Worm (Caenorhabditis elegans) whole organism, L1 larva: Measurements from ENCODE around the gene oac-54.

Experiments used
- C04F5.9 ChIP-seq: sonication (generic microtip); optimal IDR thresholded peaks from 2 replicates; lab custom pipeline; 2016; ENCODE audit warnings: missing genetic modification characterization, missing compliant biosample characterization
- C34B4.2 ChIP-seq: sonication (generic microtip); optimal IDR thresholded peaks from 2 replicates; lab custom pipeline; 2017; ENCODE audit warnings: mild to moderate bottlenecking, missing genetic modification characterization, missing compliant biosample characterization
- F16B12.6 ChIP-seq: fragments of 150-350 bp; optimal IDR thresholded peaks from 2 replicates; lab custom pipeline; 2014; ENCODE audit warnings: missing biosample characterization, missing genetic modification characterization
- aha-1 ChIP-seq: fragments of 150-350 bp; optimal IDR thresholded peaks from 2 replicates; lab custom pipeline; 2014; ENCODE audit warnings: missing biosample characterization, missing genetic modification characterization
- alr-1 ChIP-seq: fragments of 200-800 bp; sonication (Bioruptor generic); optimal IDR thresholded peaks from 2 replicates; lab custom pipeline; 2018; ENCODE audit warnings: borderline replicate concordance, mild to moderate bottlenecking, missing genetic modification characterization, missing compliant biosample characterization
- blmp-1 ChIP-seq: fragments of 150-350 bp; optimal IDR thresholded peaks from 2 replicates; lab custom pipeline; 2014; ENCODE audit warnings: missing biosample characterization, missing genetic modification characterization
- ceh-63 ChIP-seq: fragments of 200-800 bp; sonication (Bioruptor generic); optimal IDR thresholded peaks from 2 replicates; lab custom pipeline; 2018; ENCODE audit warnings: mild to moderate bottlenecking, missing genetic modification characterization, missing compliant biosample characterization
- ceh-82 ChIP-seq, 3 experiments: fragments of 150-350 bp in 1 of 3; sonication (generic microtip) in 2 of 3; optimal IDR thresholded peaks; 2 replicates each; lab custom pipeline; 2014 to 2017; ENCODE audit warnings: missing biosample characterization in 3 of 3, missing genetic modification characterization in 3 of 3
- ceh-90 ChIP-seq: sonication (generic microtip); optimal IDR thresholded peaks from 2 replicates; lab custom pipeline; 2016; ENCODE audit warnings: missing genetic modification characterization, missing compliant biosample characterization
- dpl-1 ChIP-seq, 3 experiments: fragments of 150-350 bp in 2 of 3; sonication (generic microtip) in 1 of 3; optimal IDR thresholded peaks; 2 replicates each; lab custom pipeline; 2014 to 2017; ENCODE audit warnings: missing biosample characterization in 3 of 3, missing genetic modification characterization in 3 of 3, missing genetic modification reagents in 3 of 3
- efl-1 ChIP-seq, 4 experiments: fragments of 150-350 bp; optimal IDR thresholded peaks in 3 of 4; peaks in 1 of 4; 1 replicate in 1 of 4; 2 replicates in 3 of 4; lab custom pipeline; 2014; ENCODE audit warnings: missing biosample characterization in 2 of 4, missing genetic modification characterization in 2 of 4, missing genetic modification reagents in 2 of 4
- egl-13 ChIP-seq: sonication (generic microtip); optimal IDR thresholded peaks from 2 replicates; lab custom pipeline; 2016; ENCODE audit warnings: missing genotype, missing genetic modification reagents, missing genetic modification characterization, missing compliant biosample characterization
- elt-3 ChIP-seq, 6 experiments: fragments of 150-350 bp in 1 of 6; sonication (generic microtip); optimal IDR thresholded peaks; 2 replicates each; lab custom pipeline; 2017 to 2018; ENCODE audit warnings: missing biosample characterization in 6 of 6, missing genetic modification characterization in 6 of 6, inconsistent platforms in 1 of 6
- fkh-10 ChIP-seq: sonication (generic microtip); optimal IDR thresholded peaks from 2 replicates; lab custom pipeline; 2017; ENCODE audit warnings: missing biosample characterization, missing genetic modification reagents, missing genetic modification characterization
- fkh-4 ChIP-seq: sonication (generic microtip); optimal IDR thresholded peaks from 2 replicates; lab custom pipeline; 2016; ENCODE audit warnings: missing compliant biosample characterization, missing genetic modification characterization, borderline replicate concordance
- fkh-8 ChIP-seq: sonication (generic microtip); optimal IDR thresholded peaks from 2 replicates; lab custom pipeline; 2016; ENCODE audit warnings: mild to moderate bottlenecking, missing genetic modification characterization, missing compliant biosample characterization
- fos-1 ChIP-seq: fragments of 150-350 bp; optimal IDR thresholded peaks from 2 replicates; lab custom pipeline; 2014; ENCODE audit warnings: missing biosample characterization, missing genetic modification characterization
- hlh-17 ChIP-seq: fragments of 200-800 bp; sonication (Bioruptor generic); optimal IDR thresholded peaks from 2 replicates; lab custom pipeline; 2018; ENCODE audit warnings: missing genetic modification characterization, mild to moderate bottlenecking, missing compliant biosample characterization, moderate library complexity, borderline replicate concordance
- hlh-4 ChIP-seq: sonication (generic microtip); optimal IDR thresholded peaks from 2 replicates; lab custom pipeline; 2016; ENCODE audit warnings: mild to moderate bottlenecking, missing genetic modification characterization, missing compliant biosample characterization
- jun-1 ChIP-seq: fragments of 150-350 bp; optimal IDR thresholded peaks from 2 replicates; lab custom pipeline; 2014; ENCODE audit warnings: missing biosample characterization, missing genetic modification reagents, missing genetic modification characterization
- lin-14 ChIP-seq: fragments of 200-800 bp; sonication (Bioruptor generic); optimal IDR thresholded peaks from 2 replicates; lab custom pipeline; 2018; ENCODE audit warnings: mild to moderate bottlenecking, missing genetic modification characterization, moderate library complexity, missing compliant biosample characterization
- lin-15B ChIP-seq: fragments of 150-350 bp; sonication (generic microtip); optimal IDR thresholded peaks from 3 replicates; lab custom pipeline; 2014; ENCODE audit warnings: missing biosample characterization, missing genetic modification characterization
- lin-35 ChIP-seq, 2 experiments: fragments of 150-350 bp; optimal IDR thresholded peaks; 2 replicates each; lab custom pipeline; 2014; ENCODE audit warnings: missing biosample characterization in 2 of 2, missing genetic modification characterization in 2 of 2, missing genetic modification reagents in 2 of 2
- lsy-2 ChIP-seq, 2 experiments: fragments of 150-350 bp; optimal IDR thresholded peaks; 2 replicates each; lab custom pipeline; 2014; ENCODE audit warnings: missing biosample characterization in 2 of 2, missing genetic modification characterization in 2 of 2
- mab-9 ChIP-seq: fragments of 200-800 bp; sonication (Bioruptor generic); IDR thresholded peaks from 2 replicates; pipeline ENCODE4 v1.3.6; 2022; ENCODE audit warnings: missing genetic modification reagents, missing genetic modification characterization, missing compliant biosample characterization
- mep-1 ChIP-seq: fragments of 150-350 bp; optimal IDR thresholded peaks from 2 replicates; lab custom pipeline; 2014; ENCODE audit warnings: missing biosample characterization, missing genetic modification characterization
- nhr-11 ChIP-seq: fragments of 150-350 bp; optimal IDR thresholded peaks from 2 replicates; lab custom pipeline; 2014; ENCODE audit warnings: missing biosample characterization, missing genetic modification characterization
- nhr-12 ChIP-seq: sonication (generic microtip); optimal IDR thresholded peaks from 2 replicates; lab custom pipeline; 2017; ENCODE audit warnings: missing biosample characterization, missing genetic modification characterization
- nhr-20 ChIP-seq: sonication (generic microtip); optimal IDR thresholded peaks from 2 replicates; lab custom pipeline; 2016; ENCODE audit warnings: mild to moderate bottlenecking, missing genetic modification characterization, missing compliant biosample characterization
- nhr-237 ChIP-seq: fragments of 150-350 bp; optimal IDR thresholded peaks from 2 replicates; lab custom pipeline; 2014; ENCODE audit warnings: missing biosample characterization, missing genetic modification characterization
- nhr-28 ChIP-seq: fragments of 150-350 bp; optimal IDR thresholded peaks from 2 replicates; lab custom pipeline; 2014; ENCODE audit warnings: missing biosample characterization, missing genetic modification characterization
- nhr-47 ChIP-seq: sonication (generic microtip); optimal IDR thresholded peaks from 2 replicates; lab custom pipeline; 2016; ENCODE audit warnings: mild to moderate bottlenecking, missing genetic modification characterization, moderate library complexity, missing compliant biosample characterization
- nhr-71 ChIP-seq: sonication (generic microtip); optimal IDR thresholded peaks from 2 replicates; lab custom pipeline; 2016; ENCODE audit warnings: mild to moderate bottlenecking, missing genetic modification characterization, moderate library complexity, missing compliant biosample characterization
- nhr-76 ChIP-seq: sonication (generic microtip); optimal IDR thresholded peaks from 2 replicates; lab custom pipeline; 2017; ENCODE audit warnings: missing biosample characterization, missing genetic modification characterization
- nhr-85 ChIP-seq: sonication (generic microtip); peaks from one replicate; lab custom pipeline; 2016; ENCODE audit warnings: missing genetic modification characterization, inconsistent platforms, missing compliant biosample characterization
- nhr-90 ChIP-seq: sonication (generic microtip); optimal IDR thresholded peaks from 2 replicates; lab custom pipeline; 2016; ENCODE audit warnings: mild to moderate bottlenecking, missing genetic modification characterization, missing compliant biosample characterization; ENCODE audit not compliant: poor library complexity
- pqm-1 ChIP-seq: sonication (generic microtip); optimal IDR thresholded peaks from 3 replicates; lab custom pipeline; 2017; ENCODE audit warnings: missing biosample characterization, missing genetic modification characterization
- skn-1 ChIP-seq: fragments of 150-350 bp; optimal IDR thresholded peaks from 2 replicates; lab custom pipeline; 2014; ENCODE audit warnings: missing biosample characterization, missing genetic modification characterization
- snpc-4 ChIP-seq: fragments of 150-350 bp; optimal IDR thresholded peaks from 2 replicates; lab custom pipeline; 2014; ENCODE audit warnings: missing biosample characterization, missing genetic modification characterization
- snu-23 ChIP-seq: sonication (generic microtip); optimal IDR thresholded peaks from 2 replicates; lab custom pipeline; 2016; ENCODE audit warnings: missing genetic modification characterization, missing compliant biosample characterization
- sox-4 ChIP-seq: sonication (generic microtip); optimal IDR thresholded peaks from 2 replicates; lab custom pipeline; 2016; ENCODE audit warnings: missing genetic modification characterization, missing compliant biosample characterization
- sup-37 ChIP-seq: fragments of 200-800 bp; sonication (Bioruptor generic); optimal IDR thresholded peaks from 2 replicates; lab custom pipeline; 2018; ENCODE audit warnings: mild to moderate bottlenecking, missing genetic modification characterization, missing compliant biosample characterization
- swsn-7 ChIP-seq: sonication (generic microtip); optimal IDR thresholded peaks from 2 replicates; lab custom pipeline; 2016; ENCODE audit warnings: missing genetic modification characterization, missing compliant biosample characterization
- unc-62 ChIP-seq: fragments of 150-350 bp; optimal IDR thresholded peaks from 2 replicates; lab custom pipeline; 2014; ENCODE audit warnings: missing biosample characterization, missing genetic modification reagents, missing genetic modification characterization
- unc-86 ChIP-seq: sonication (generic microtip); optimal IDR thresholded peaks from 2 replicates; lab custom pipeline; 2016; ENCODE audit warnings: missing genetic modification characterization, missing compliant biosample characterization
- vab-15 ChIP-seq: sonication (generic microtip); optimal IDR thresholded peaks from 2 replicates; lab custom pipeline; 2017; ENCODE audit warnings: missing genotype, mild to moderate bottlenecking, missing genetic modification characterization, missing compliant biosample characterization
- xbp-1 ChIP-seq: sonication (generic microtip); optimal IDR thresholded peaks from 2 replicates; lab custom pipeline; 2016; ENCODE audit warnings: missing genetic modification characterization, missing compliant biosample characterization
- zag-1 ChIP-seq: fragments of 150-350 bp; optimal IDR thresholded peaks from 2 replicates; lab custom pipeline; 2014; ENCODE audit warnings: missing biosample characterization, missing genetic modification characterization
- zip-4 ChIP-seq: fragments of 200-800 bp; sonication (Bioruptor generic); optimal IDR thresholded peaks from 2 replicates; lab custom pipeline; 2018; ENCODE audit warnings: mild to moderate bottlenecking, missing genetic modification characterization, moderate library complexity, missing compliant biosample characterization
- ztf-4 ChIP-seq: fragments of 150-350 bp; optimal IDR thresholded peaks from 2 replicates; lab custom pipeline; 2014; ENCODE audit warnings: missing biosample characterization, missing genetic modification characterization

The oac-54 gene

DNA sequence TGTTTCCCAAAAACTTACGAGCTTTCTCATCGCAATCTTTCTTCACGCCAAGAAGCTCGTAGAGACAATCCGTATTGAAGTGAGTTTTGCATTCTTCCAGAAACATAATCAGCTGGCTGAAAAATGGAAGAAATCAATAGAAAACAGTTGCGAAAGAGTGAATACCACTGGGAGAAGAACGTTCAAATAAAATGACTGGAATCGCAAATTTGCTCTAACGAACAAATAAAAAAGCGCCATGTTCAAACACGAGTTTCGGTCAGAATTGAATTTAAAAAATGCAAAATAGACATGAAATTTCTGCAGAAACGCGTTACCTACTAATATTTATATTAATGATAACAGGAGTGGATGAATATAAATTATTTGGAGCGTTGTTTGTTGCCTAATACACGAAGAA is 49.5 kb upstream of the oac-54 start, which contains the start of gene dnj-23 (continued):
- TF ChIP-seq unc-86 (tag; lab: Kevin White, UChicago) = no peak
- TF ChIP-seq lin-35 (GFP tag; optimal IDR thresholded peaks at IDR 0.05; lab: Kevin White, UChicago) = peak; percentile 85 to 95
- TF ChIP-seq snpc-4 (tag; lab: Kevin White, UChicago) = no peak
- TF ChIP-seq nhr-76 (tag; lab: Kevin White, UChicago) = no peak
- no peak for TF ChIP-seq fkh-8 (tag; lab: Kevin White, UChicago)
- TF ChIP-seq dpl-1 (GFP tag; optimal IDR thresholded peaks at IDR 0.05; lab: Kevin White, UChicago) = peak; percentile 68 to 87 (median 83)
- TF ChIP-seq skn-1 (tag; lab: Kevin White, UChicago) = peak; percentile 59
- TF ChIP-seq lin-14 (GFP tag; lab: Kevin White, UChicago) = peak; percentile 4
- TF ChIP-seq zag-1 (tag; lab: Kevin White, UChicago) = no peak
- no peak for TF ChIP-seq hlh-17 (GFP tag; lab: Kevin White, UChicago)
- TF ChIP-seq ztf-4 (tag; lab: Kevin White, UChicago) = no peak
- TF ChIP-seq nhr-12 (tag; lab: Kevin White, UChicago) = no peak
- no peak for TF ChIP-seq egl-13 (tag; lab: Kevin White, UChicago)
- no peak for TF ChIP-seq sup-37
- no peak for TF ChIP-seq alr-1 (tag; lab: Kevin White, UChicago)
- TF ChIP-seq nhr-11 (tag; lab: Kevin White, UChicago) = no peak
- no peak for TF ChIP-seq ceh-63 (GFP tag; lab: Kevin White, UChicago)
- no peak for TF ChIP-seq sox-4
- no peak for TF ChIP-seq ceh-82 (tag; optimal IDR thresholded peaks at IDR 0.05; lab: Kevin White, UChicago)
- no peak for TF ChIP-seq unc-62 (GFP tag; lab: Kevin White, UChicago)
- no peak for TF ChIP-seq C04F5.9 (tag; lab: Kevin White, UChicago)
- no peak for TF ChIP-seq hlh-4 (tag; lab: Kevin White, UChicago)
- TF ChIP-seq lsy-2 (tag; optimal IDR thresholded peaks at IDR 0.05; lab: Kevin White, UChicago) = peak; percentile 9 to 65
- no peak for TF ChIP-seq fos-1
- no peak for TF ChIP-seq lin-15B (tag; lab: Kevin White, UChicago)
- no peak for TF ChIP-seq C34B4.2
- no peak for TF ChIP-seq nhr-90 (tag; lab: Kevin White, UChicago)
- no peak for TF ChIP-seq jun-1 (tag; lab: Kevin White, UChicago)
- no peak for TF ChIP-seq F16B12.6 (tag; lab: Kevin White, UChicago)
- TF ChIP-seq nhr-28 (tag; lab: Kevin White, UChicago) = no peak
- TF ChIP-seq blmp-1 (tag; lab: Kevin White, UChicago) = peak; percentile 26
- no peak for TF ChIP-seq fkh-4 (tag; lab: Kevin White, UChicago)
- TF ChIP-seq nhr-85 (tag; lab: Kevin White, UChicago) = no peak
- TF ChIP-seq nhr-47 = peak; percentile 5
- TF ChIP-seq xbp-1 (tag; lab: Kevin White, UChicago) = no peak
- TF ChIP-seq fkh-10 = no peak
- TF ChIP-seq mep-1 (tag; lab: Kevin White, UChicago) = peak; percentile 35
- TF ChIP-seq aha-1 (tag; lab: Kevin White, UChicago) = no peak

DNA sequence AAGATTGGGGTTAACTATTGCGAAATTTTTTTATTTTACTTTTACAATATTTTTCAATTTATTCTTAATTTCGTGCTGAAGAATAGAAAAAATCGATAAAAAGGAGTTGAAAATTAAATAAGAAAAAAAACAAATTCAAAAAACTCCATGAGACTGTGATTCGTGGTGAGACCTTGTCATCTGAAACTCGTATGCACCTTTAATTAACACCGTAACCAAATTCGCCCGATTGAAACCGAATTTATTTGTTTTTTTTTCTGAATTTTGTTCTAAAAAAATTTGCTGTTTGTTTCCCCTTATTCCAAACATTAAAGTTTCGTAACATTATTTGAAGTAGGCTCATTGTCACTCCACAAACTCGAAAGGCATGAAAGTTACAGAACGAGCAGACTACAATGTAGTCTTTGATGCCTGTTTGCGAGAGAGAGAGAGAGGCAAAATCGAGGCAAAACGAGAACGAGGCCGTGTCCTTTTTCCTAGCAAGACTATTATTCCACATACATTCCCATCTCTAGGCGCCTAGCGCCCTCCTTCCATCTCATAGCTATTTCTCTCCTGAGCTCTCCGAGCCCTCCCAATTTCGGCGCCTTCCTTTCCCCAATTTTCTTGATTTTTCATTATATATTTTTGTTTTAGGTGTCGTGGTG is 48.9 kb upstream of the oac-54 start, which contains the start of gene T24H10.4:
Gene T24H10.4, plus strand, starts transcription at position 630 of the 647 bp plus-strand sequence.
- TF ChIP-seq swsn-7 (tag; lab: Kevin White, UChicago) = no peak
- TF ChIP-seq dpl-1 (GFP tag; optimal IDR thresholded peaks at IDR 0.05; lab: Kevin White, UChicago) = no peak
- TF ChIP-seq vab-15 (tag; lab: Kevin White, UChicago) = no peak
- TF ChIP-seq nhr-47 = peak; percentile 23
- TF ChIP-seq nhr-12 (tag; lab: Kevin White, UChicago) = no peak
- TF ChIP-seq zip-4 (GFP tag; lab: Kevin White, UChicago) = no peak
- TF ChIP-seq unc-86 (tag; lab: Kevin White, UChicago) = no peak
- TF ChIP-seq ceh-90 = no peak
- no peak for TF ChIP-seq nhr-237 (tag; lab: Kevin White, UChicago)
- no peak for TF ChIP-seq sox-4
- no peak for TF ChIP-seq elt-3 (tag; optimal IDR thresholded peaks at IDR 0.05; lab: Kevin White, UChicago)
- TF ChIP-seq efl-1 (optimal IDR thresholded peaks at IDR 0.05; lab: Kevin White, UChicago) = no peak
- peak in 1 of 2 experiments; percentile 53 for TF ChIP-seq efl-1 (GFP tag; optimal IDR thresholded peaks at IDR 0.05 in 1 of 2; lab: Kevin White, UChicago)
- no peak for TF ChIP-seq mab-9 (GFP tag; lab: Robert Waterston, UW)
- no peak for TF ChIP-seq nhr-71
- TF ChIP-seq snu-23 (GFP tag; lab: Kevin White, UChicago) = peak; percentile 17
- no peak for TF ChIP-seq pqm-1 (tag; lab: Kevin White, UChicago)
- TF ChIP-seq nhr-20 (tag; lab: Kevin White, UChicago) = peak; percentile 79
- TF ChIP-seq ceh-82 (tag; optimal IDR thresholded peaks at IDR 0.05; lab: Kevin White, UChicago) = peak in 1 of 3 experiments; percentile 18
- no peak for TF ChIP-seq alr-1 (tag; lab: Kevin White, UChicago)
- peak; percentile 47 for TF ChIP-seq lin-14 (GFP tag; lab: Kevin White, UChicago)
- TF ChIP-seq unc-62 (GFP tag; lab: Kevin White, UChicago) = no peak
- no peak for TF ChIP-seq fkh-8 (tag; lab: Kevin White, UChicago)
- TF ChIP-seq mep-1 (tag; lab: Kevin White, UChicago) = no peak
